Worm (Caenorhabditis elegans) whole organism, early embryonic: ENCODE results near the gene Y102A5C.2.

Experiments
- aly-1 ChIP-seq: sonication (generic microtip); optimal IDR thresholded peaks from 2 replicates; lab custom pipeline; 2016; ENCODE audit warnings: missing genetic modification characterization, missing compliant biosample characterization
- ama-1 ChIP-seq: fragments of 150-350 bp; optimal IDR thresholded peaks from 2 replicates; lab custom pipeline; 2014
- ceh-36 ChIP-seq: sonication (generic microtip); optimal IDR thresholded peaks from 2 replicates; lab custom pipeline; 2016; ENCODE audit warnings: missing genetic modification characterization, inconsistent platforms, missing compliant biosample characterization
- flt-1 ChIP-seq: fragments of 200-800 bp; sonication (Bioruptor generic); IDR thresholded peaks from 2 replicates; pipeline ENCODE4 v1.3.6; 2022; ENCODE audit warnings: missing genetic modification characterization, missing compliant biosample characterization
- hnd-1 ChIP-seq: sonication (generic microtip); optimal IDR thresholded peaks from 2 replicates; lab custom pipeline; 2016; ENCODE audit warnings: missing genetic modification characterization, missing compliant biosample characterization
- pes-1 ChIP-seq: fragments of 200-800 bp; sonication (Bioruptor generic); IDR thresholded peaks from 2 replicates; pipeline ENCODE4 v1.3.6; 2022; ENCODE audit warnings: missing genetic modification reagents, missing genetic modification characterization, missing compliant biosample characterization

- no peak for TF ChIP-seq ama-1
- no peak for TF ChIP-seq hnd-1
- no peak for TF ChIP-seq aly-1
- TF ChIP-seq ceh-36 (tag; lab: Kevin White, UChicago), result no peak
- no peak for TF ChIP-seq flt-1 (GFP tag; lab: Robert Waterston, UW)
- no peak for TF ChIP-seq pes-1
Measured at ce11 chrV:16950036-16950435, 31.5 kb downstream of the Y102A5C.2 start.
